Worm (Caenorhabditis elegans): ENCODE results near the gene R08D7.5.

DNA sequence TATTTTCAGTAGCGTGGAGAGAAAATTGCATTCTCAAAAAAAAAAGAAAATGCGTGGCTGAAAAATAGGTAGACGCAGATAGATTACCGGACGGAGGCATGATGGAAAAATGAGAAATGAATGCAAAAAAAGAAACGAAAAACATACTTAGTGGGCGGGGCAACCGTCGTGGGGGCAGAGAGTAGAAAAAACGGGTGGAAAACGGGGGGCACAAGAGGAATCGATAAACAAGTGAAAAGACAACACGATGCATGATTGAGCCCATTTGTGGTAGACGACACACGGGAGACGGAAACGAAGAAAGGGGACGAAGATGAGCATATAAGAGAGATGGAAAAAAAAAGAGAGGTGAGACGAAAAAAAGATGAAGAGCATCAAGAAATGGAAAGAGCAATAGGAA lies 14.6 kb downstream of the R08D7.5 start:
- TF ChIP-seq efl-1 (optimal IDR thresholded peaks at IDR 0.05) (no peak), efl-1 (GFP tag; optimal IDR thresholded peaks at IDR 0.05 in 1 of 2) (no peak), unc-86 (tag; optimal IDR thresholded peaks at IDR 0.05) (no peak), alr-1 (tag; optimal IDR thresholded peaks at IDR 0.05; ENCODE audit: borderline replicate concordance) (no peak), lin-13 (GFP tag; optimal IDR thresholded peaks at IDR 0.05) (no peak), mdl-1 (tag; optimal IDR thresholded peaks at IDR 0.05) (no peak), skn-1 (tag; optimal IDR thresholded peaks at IDR 0.05) (peak; percentile 2), nhr-77 (tag; optimal IDR thresholded peaks at IDR 0.05) (no peak), lin-15B (tag; optimal IDR thresholded peaks at IDR 0.05) (no peak), nhr-76 (tag; optimal IDR thresholded peaks at IDR 0.05) (no peak), ama-1 (optimal IDR thresholded peaks at IDR 0.05) (no peak), nhr-90 (tag; optimal IDR thresholded peaks at IDR 0.05; ENCODE audit: poor library complexity) (no peak), elt-3 (tag; optimal IDR thresholded peaks at IDR 0.05) (no peak)
